Worm (Caenorhabditis elegans) whole organism, young adult: ENCODE results near the gene epg-9.

Source experiments
- B0336.3 ChIP-seq: fragments of 200-800 bp; sonication (Bioruptor generic); IDR thresholded peaks from 2 replicates; pipeline ENCODE4 v1.3.6; 2022; ENCODE audit warnings: missing genetic modification characterization, missing compliant biosample characterization
- pha-4 ChIP-seq: fragments of 150-350 bp; sonication (generic microtip); optimal IDR thresholded peaks from 2 replicates; lab custom pipeline; 2014; ENCODE audit warnings: missing biosample characterization, missing genetic modification reagents, missing genetic modification characterization

ce11 chrIV:2634992-2635391 is 34.1 kb downstream of the epg-9 start:
- TF ChIP-seq B0336.3 (GFP tag; lab: Robert Waterston, UW), result no peak
- TF ChIP-seq pha-4 (tag; lab: Kevin White, UChicago), result no peak
